Fruit fly (Drosophila melanogaster) whole organism, embryonic: ENCODE data around the gene Rtc1.

Experiments
- CG10959 ChIP-seq: fragments of 200-800 bp; sonication (Bioruptor generic); IDR thresholded peaks from 2 replicates; pipeline ENCODE4 v1.3.6; 2022; ENCODE audit warnings: missing biosample characterization, missing genetic modification characterization
- CG10979 ChIP-seq: fragments of 200-800 bp; sonication (Bioruptor generic); optimal IDR thresholded peaks from 2 replicates; lab custom pipeline; 2018; ENCODE audit warnings: missing biosample characterization, mild to moderate bottlenecking, missing genetic modification characterization, moderate library complexity
- CG11085 ChIP-seq: fragments of 200-800 bp; sonication (Bioruptor generic); IDR thresholded peaks from 2 replicates; pipeline ENCODE4 v1.3.6; 2022; ENCODE audit warnings: missing biosample characterization, missing genetic modification characterization
- CG11456 ChIP-seq: fragments of 200-800 bp; sonication (Bioruptor generic); IDR thresholded peaks from 3 replicates; pipeline ENCODE4 v1.3.6; 2022; ENCODE audit warnings: missing biosample characterization, missing genetic modification characterization
- CG12659 ChIP-seq: fragments of 200-800 bp; sonication (Bioruptor generic); optimal IDR thresholded peaks from 3 replicates; lab custom pipeline; 2017; ENCODE audit warnings: mild to moderate bottlenecking, missing biosample characterization, missing genetic modification reagents, missing genetic modification characterization
- CG13287 ChIP-seq: fragments of 200-800 bp; sonication (Bioruptor generic); IDR thresholded peaks from 2 replicates; pipeline ENCODE4 v1.3.6; 2022; ENCODE audit warnings: missing biosample characterization, missing genetic modification characterization; ENCODE audit not compliant: partially characterized antibody
- CG14014 ChIP-seq: fragments of 200-800 bp; sonication (Bioruptor generic); IDR thresholded peaks from 2 replicates; pipeline ENCODE4 v1.3.6; 2022; ENCODE audit warnings: missing biosample characterization, missing genetic modification characterization
- CG17802 ChIP-seq: fragments of 200-800 bp; sonication (Bioruptor generic); optimal IDR thresholded peaks from 2 replicates; lab custom pipeline; 2018; ENCODE audit warnings: missing biosample characterization, mild to moderate bottlenecking, missing genetic modification characterization, moderate library complexity
- CG18476 ChIP-seq: fragments of 200-800 bp; sonication (Bioruptor generic); optimal IDR thresholded peaks from 2 replicates; lab custom pipeline; 2016; ENCODE audit warnings: missing biosample characterization, mild to moderate bottlenecking, missing genetic modification characterization
- CG3281 ChIP-seq: fragments of 200-800 bp; sonication (Bioruptor generic); optimal IDR thresholded peaks from 3 replicates; lab custom pipeline; 2017; ENCODE audit warnings: missing biosample characterization, mild to moderate bottlenecking, missing genetic modification characterization
- CG33213 ChIP-seq: fragments of 200-800 bp; sonication (Bioruptor generic); optimal IDR thresholded peaks from 3 replicates; lab custom pipeline; 2016; ENCODE audit warnings: missing biosample characterization, missing genetic modification characterization
- CG4328 ChIP-seq: fragments of 200-800 bp; sonication (Bioruptor generic); optimal IDR thresholded peaks from 3 replicates; lab custom pipeline; 2017; ENCODE audit warnings: missing biosample characterization, missing genetic modification reagents, missing genetic modification characterization
- CG5180 ChIP-seq: fragments of 200-800 bp; sonication (Bioruptor generic); optimal IDR thresholded peaks from 3 replicates; lab custom pipeline; 2017; ENCODE audit warnings: missing biosample characterization, missing genetic modification characterization, mild to moderate bottlenecking, moderate library complexity, missing genetic modification reagents
- CG5953 ChIP-seq: fragments of 200-800 bp; sonication (Bioruptor generic); IDR thresholded peaks from 2 replicates; pipeline ENCODE4 v1.3.6; 2022; ENCODE audit warnings: missing biosample characterization, missing genetic modification characterization
- CG7357 ChIP-seq: fragments of 200-800 bp; sonication (Bioruptor generic); IDR thresholded peaks from 3 replicates; pipeline ENCODE4 v1.3.6; 2022; ENCODE audit warnings: missing biosample characterization, missing genetic modification characterization
- CG7928 ChIP-seq: fragments of 200-800 bp; sonication (Bioruptor generic); optimal IDR thresholded peaks from 2 replicates; lab custom pipeline; 2017; ENCODE audit warnings: missing biosample characterization, mild to moderate bottlenecking, missing genetic modification characterization
- CG8290 ChIP-seq, 3 experiments: fragments of 200-800 bp; sonication (Bioruptor generic); optimal IDR thresholded peaks; 2 replicates each; lab custom pipeline; 2016 to 2019; ENCODE audit warnings: missing biosample characterization in 3 of 3, missing genetic modification characterization in 3 of 3, mild to moderate bottlenecking in 2 of 3, moderate library complexity in 1 of 3
- CG8478 ChIP-seq: fragments of >200 bp; optimal IDR thresholded peaks from 2 replicates; lab custom pipeline; 2018
- CG9817 ChIP-seq: fragments of 200-800 bp; sonication (Bioruptor generic); optimal IDR thresholded peaks from 2 replicates; lab custom pipeline; 2018; ENCODE audit warnings: missing biosample characterization, mild to moderate bottlenecking, missing genetic modification characterization, moderate library complexity
- Chrac-16 ChIP-seq: fragments of 200-800 bp; sonication (Bioruptor generic); optimal IDR thresholded peaks from 3 replicates; lab custom pipeline; 2016; ENCODE audit warnings: missing biosample characterization, missing genetic modification characterization
- Dip3 ChIP-seq: fragments of 200-800 bp; sonication (Bioruptor generic); optimal IDR thresholded peaks from 3 replicates; lab custom pipeline; 2016; ENCODE audit warnings: missing biosample characterization, missing genetic modification characterization
- Ets97D ChIP-seq: fragments of 200-800 bp; sonication (Bioruptor generic); optimal IDR thresholded peaks from 3 replicates; lab custom pipeline; 2016; ENCODE audit warnings: missing biosample characterization, missing genetic modification characterization
- Fer2 ChIP-seq: fragments of 200-800 bp; sonication (Bioruptor generic); optimal IDR thresholded peaks from 2 replicates; lab custom pipeline; 2018; ENCODE audit warnings: missing biosample characterization, mild to moderate bottlenecking, missing genetic modification characterization, moderate library complexity
- Gug ChIP-seq: fragments of 200-800 bp; sonication (Bioruptor generic); IDR thresholded peaks from 4 replicates; pipeline ENCODE4 v1.3.6; 2022; ENCODE audit warnings: missing biosample characterization, missing genetic modification characterization
- Hmr ChIP-seq: fragments of 200-800 bp; sonication (Bioruptor generic); optimal IDR thresholded peaks from 3 replicates; lab custom pipeline; 2017; ENCODE audit warnings: mild to moderate bottlenecking, missing biosample characterization, missing genetic modification reagents, missing genetic modification characterization
- Kr ChIP-seq: fragments of 200-800 bp; sonication (Bioruptor generic); optimal IDR thresholded peaks from 2 replicates; lab custom pipeline; 2017; ENCODE audit warnings: missing biosample characterization, mild to moderate bottlenecking, missing genetic modification characterization
- Nf-YA ChIP-seq: fragments of 200-800 bp; sonication (Bioruptor generic); IDR thresholded peaks from 2 replicates; pipeline ENCODE4 v1.3.6; 2022; ENCODE audit warnings: missing biosample characterization, missing genetic modification characterization
- Trl ChIP-seq, 3 experiments: fragments of >200 bp in 2 of 3; fragments of 200-800 bp in 1 of 3; sonication (Bioruptor generic) in 1 of 3; optimal IDR thresholded peaks; 2 replicates in 1 of 3; 3 replicates in 2 of 3; lab custom pipeline; 2016 to 2017; ENCODE audit warnings: missing biosample characterization in 1 of 3, missing genetic modification characterization in 1 of 3
- ara ChIP-seq: fragments of 200-800 bp; sonication (Bioruptor generic); IDR thresholded peaks from 2 replicates; pipeline ENCODE4 v1.3.6; 2022; ENCODE audit warnings: missing biosample characterization, missing genetic modification characterization
- cas ChIP-seq: fragments of 200-800 bp; sonication (Bioruptor generic); IDR thresholded peaks from 2 replicates; pipeline ENCODE4 v1.3.6; 2022; ENCODE audit warnings: missing biosample characterization, missing genetic modification characterization
- dati ChIP-seq: fragments of 200-800 bp; sonication (Bioruptor generic); IDR thresholded peaks from 2 replicates; pipeline ENCODE4 v1.3.6; 2022; ENCODE audit warnings: missing biosample characterization, missing genetic modification characterization
- en ChIP-seq: fragments of 200-800 bp; sonication (Bioruptor generic); optimal IDR thresholded peaks from 2 replicates; lab custom pipeline; 2016; ENCODE audit warnings: missing biosample characterization, missing genetic modification characterization
- esg ChIP-seq: fragments of 200-800 bp; sonication (Bioruptor generic); conservative IDR thresholded peaks from 2 replicates; pipeline ENCODE4 v1.3.6; 2022; ENCODE audit warnings: missing biosample characterization, missing genetic modification characterization
- fd64A ChIP-seq: fragments of 200-800 bp; sonication (Bioruptor generic); optimal IDR thresholded peaks from 3 replicates; lab custom pipeline; 2018; ENCODE audit warnings: missing biosample characterization, mild to moderate bottlenecking, missing genetic modification characterization
- fru ChIP-seq: fragments of >200 bp; optimal IDR thresholded peaks from 2 replicates; lab custom pipeline; 2017
- h ChIP-seq: fragments of >200 bp; optimal IDR thresholded peaks from 2 replicates; lab custom pipeline; 2017
- kay ChIP-seq: fragments of 200-800 bp; sonication (Bioruptor generic); optimal IDR thresholded peaks from 2 replicates; lab custom pipeline; 2016; ENCODE audit warnings: missing biosample characterization, missing genetic modification characterization
- lmd ChIP-seq: fragments of 200-800 bp; sonication (Bioruptor generic); IDR thresholded peaks from 2 replicates; pipeline ENCODE4 v1.3.6; 2022; ENCODE audit warnings: missing biosample characterization, missing genetic modification characterization
- nerfin-2 ChIP-seq: fragments of 200-800 bp; sonication (Bioruptor generic); IDR thresholded peaks from 2 replicates; pipeline ENCODE4 v1.3.6; 2022; ENCODE audit warnings: missing biosample characterization, missing genetic modification characterization; ENCODE audit not compliant: partially characterized antibody
- nmo ChIP-seq: fragments of 200-800 bp; sonication (Bioruptor generic); optimal IDR thresholded peaks from 2 replicates; lab custom pipeline; 2018; ENCODE audit warnings: missing biosample characterization, mild to moderate bottlenecking, missing genetic modification characterization, moderate library complexity
- oc ChIP-seq: fragments of 200-800 bp; sonication (Bioruptor generic); optimal IDR thresholded peaks from 2 replicates; lab custom pipeline; 2018; ENCODE audit warnings: missing biosample characterization, mild to moderate bottlenecking, missing genetic modification characterization, moderate library complexity
- peb ChIP-seq: fragments of 200-800 bp; sonication (Bioruptor generic); IDR thresholded peaks from 2 replicates; pipeline ENCODE4 v1.3.6; 2022; ENCODE audit warnings: missing biosample characterization, missing genetic modification characterization
- pnt ChIP-seq: fragments of 200-800 bp; sonication (Bioruptor generic); optimal IDR thresholded peaks from 3 replicates; lab custom pipeline; 2016; ENCODE audit warnings: missing biosample characterization, missing genetic modification characterization
- rib ChIP-seq: fragments of 200-800 bp; sonication (Bioruptor generic); IDR thresholded peaks from 2 replicates; pipeline ENCODE4 v1.3.6; 2022; ENCODE audit warnings: missing biosample characterization, missing genetic modification characterization
- schlank ChIP-seq: fragments of 200-800 bp; sonication (Bioruptor generic); optimal IDR thresholded peaks from 2 replicates; lab custom pipeline; 2018; ENCODE audit warnings: missing biosample characterization, mild to moderate bottlenecking, missing genetic modification characterization
- sd ChIP-seq: fragments of 200-800 bp; sonication (Bioruptor generic); optimal IDR thresholded peaks from 3 replicates; lab custom pipeline; 2018; ENCODE audit warnings: missing biosample characterization, mild to moderate bottlenecking, missing genetic modification characterization, moderate library complexity
- unpg ChIP-seq: fragments of 200-800 bp; sonication (Bioruptor generic); optimal IDR thresholded peaks from 3 replicates; lab custom pipeline; 2018; ENCODE audit warnings: missing biosample characterization, mild to moderate bottlenecking, missing genetic modification characterization, moderate library complexity
- vfl ChIP-seq: fragments of 200-800 bp; sonication (Bioruptor generic); optimal IDR thresholded peaks from 2 replicates; lab custom pipeline; 2016; ENCODE audit warnings: missing biosample characterization, missing genetic modification characterization
- wdn ChIP-seq: fragments of 200-800 bp; sonication (Bioruptor generic); IDR thresholded peaks from 2 replicates; pipeline ENCODE4 v1.3.6; 2022; ENCODE audit warnings: missing biosample characterization, missing genetic modification characterization
- zen2 ChIP-seq: fragments of 200-800 bp; sonication (Bioruptor generic); IDR thresholded peaks from 3 replicates; pipeline ENCODE4 v1.3.6; 2022; ENCODE audit warnings: missing biosample characterization, missing genetic modification characterization; ENCODE audit not compliant: partially characterized antibody

The Rtc1 gene

dm6 chrX:13762372-13762883, 5.4 kb downstream of the Rtc1 start, which contains the start of gene rdgB (continued):
- TF ChIP-seq schlank (tag; lab: Kevin White, UChicago) (peak; percentile 3), CG8478 (lab: Kevin White, UChicago) (no peak), CG13287 (peak; percentile 27; the same call in 1 of the 2 replicates), CG7928 (GFP tag; lab: Kevin White, UChicago) (peak; percentile 9), CG33213 (GFP tag; lab: Kevin White, UChicago) (no peak), CG9817 (tag; lab: Kevin White, UChicago) (peak; percentile 70), CG8290 (GFP tag; optimal IDR thresholded peaks at IDR 0.05; lab: Kevin White, UChicago) (peak; percentile 28), CG8290 (tag; optimal IDR thresholded peaks at IDR 0.05; lab: Kevin White, UChicago) (peak; percentile 2 to 82), Hmr (peak; percentile 83), Fer2 (peak; percentile 56), Trl (optimal IDR thresholded peaks at IDR 0.05; lab: Kevin White, UChicago) (peak; percentile 39 to 73), Trl (GFP tag; optimal IDR thresholded peaks at IDR 0.05; lab: Kevin White, UChicago) (no peak), oc (tag; lab: Kevin White, UChicago) (peak; percentile 63), CG3281 (GFP tag; lab: Kevin White, UChicago) (peak; percentile 75), CG5180 (GFP tag; lab: Kevin White, UChicago) (peak; percentile 92), sd (tag; lab: Kevin White, UChicago) (no peak), Gug (GFP tag; lab: Robert Waterston, UW) (peak; percentile 60; the same call in 1 of the 4 replicates), CG14014 (peak; percentile 52), fru (lab: Kevin White, UChicago) (no peak), cas (GFP tag; lab: Robert Waterston, UW) (no peak), peb (0 out of 2 replicates have a peak, but pooled peaks have one; percentile 34), CG12659 (GFP tag; lab: Kevin White, UChicago) (peak; percentile 87), CG4328 (GFP tag; lab: Kevin White, UChicago) (peak; percentile 64), unpg (peak; percentile 65), en (no peak), CG10979 (tag; lab: Kevin White, UChicago) (peak; percentile 81), Ets97D (GFP tag; lab: Kevin White, UChicago) (no peak), lmd (peak; percentile 76), nmo (GFP tag; lab: Kevin White, UChicago) (peak; percentile 88), zen2 (GFP tag; lab: Robert Waterston, UW) (no peak), h (lab: Kevin White, UChicago) (no peak), wdn (GFP tag; lab: Robert Waterston, UW) (no peak), nerfin-2 (GFP tag; lab: Robert Waterston, UW) (no peak), Nf-YA (GFP tag; lab: Robert Waterston, UW) (no peak), CG11456 (GFP tag; lab: Robert Waterston, UW) (peak; percentile 80), CG5953 (GFP tag; lab: Robert Waterston, UW) (no peak; the same call in 1 of the 2 replicates), Dip3 (GFP tag; lab: Kevin White, UChicago) (peak; percentile 42), fd64A (GFP tag; lab: Kevin White, UChicago) (no peak), Chrac-16 (GFP tag; lab: Kevin White, UChicago) (peak; percentile 62), Kr (GFP tag; lab: Kevin White, UChicago) (no peak), dati (GFP tag; lab: Robert Waterston, UW) (0 out of 2 replicates have a peak, but pooled peaks have one; percentile 2), kay (GFP tag; lab: Kevin White, UChicago) (no peak), CG17802 (tag; lab: Kevin White, UChicago) (no peak), esg (GFP tag; lab: Robert Waterston, UW) (0 out of 2 replicates have a peak, but pooled peaks have one; percentile 44), ara (peak; percentile 41; the same call in 1 of the 2 replicates), CG7357 (peak; percentile 60; the same call in 2 of the 3 replicates), CG11085 (GFP tag; lab: Robert Waterston, UW) (peak; percentile 70), vfl (GFP tag; lab: Kevin White, UChicago) (peak; percentile 32), CG18476 (GFP tag; lab: Kevin White, UChicago) (peak; percentile 72), CG10959 (no peak), rib (GFP tag; lab: Robert Waterston, UW) (peak; percentile 66), pnt (GFP tag; lab: Kevin White, UChicago) (peak; percentile 6)
